Fruit fly (Drosophila melanogaster): Measurements from ENCODE around the gene LManIII.

Gene LManIII

DNA sequence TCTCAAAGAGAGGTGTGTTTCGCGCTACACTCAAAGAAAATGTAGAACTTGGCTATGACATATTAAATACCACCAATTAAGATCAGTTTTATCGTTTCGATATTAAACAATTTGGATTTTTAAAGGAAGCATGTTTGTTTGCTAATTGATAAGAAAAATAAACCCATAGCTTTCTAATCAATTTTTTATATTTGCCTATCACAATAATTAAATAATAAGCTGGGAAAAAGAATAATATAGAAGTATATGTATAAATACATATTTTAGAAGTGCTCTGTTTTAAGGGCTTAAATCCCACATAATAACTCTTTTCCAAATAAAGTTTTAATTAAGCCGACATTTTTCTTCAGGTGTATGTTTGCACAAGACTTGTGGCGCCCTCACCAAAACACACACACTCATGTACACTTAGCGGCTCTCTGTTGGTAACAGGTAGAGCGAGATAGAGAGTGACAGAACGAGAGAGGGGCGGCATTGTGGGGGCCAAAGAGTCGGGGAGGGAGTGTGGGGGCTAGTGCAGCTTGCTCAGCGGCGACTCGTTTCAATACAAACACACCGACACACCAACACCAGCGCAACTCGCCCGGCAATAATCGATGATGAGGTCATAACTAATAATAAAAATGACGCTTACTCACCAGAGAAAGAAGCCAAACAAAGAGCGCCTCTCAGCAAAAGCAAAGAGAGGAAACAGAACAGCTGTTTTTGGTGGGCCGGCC is 50.7 kb downstream of the LManIII start (continued):
- peak; percentile 68 for TF ChIP-seq CG4730 (GFP tag; IDR thresholded peaks at IDR 0.05)
- no peak for TF ChIP-seq pita (GFP tag; optimal IDR thresholded peaks at IDR 0.05)
- peak; percentile 85 for TF ChIP-seq fd96Cb (tag; optimal IDR thresholded peaks at IDR 0.05)
- peak; percentile 76 for TF ChIP-seq CG2116 (GFP tag; optimal IDR thresholded peaks at IDR 0.05)
- TF ChIP-seq CG9727 (GFP tag; optimal IDR thresholded peaks at IDR 0.05), result peak; percentile 96
- TF ChIP-seq tgo (GFP tag; IDR thresholded peaks at IDR 0.05), result peak; percentile 86
- TF ChIP-seq bab2 (GFP tag; optimal IDR thresholded peaks at IDR 0.05), result peak; percentile 36
- TF ChIP-seq CG14441 (GFP tag; IDR thresholded peaks at IDR 0.05), result peak; percentile 65
- peak; percentile 21; the same call in 1 of the 2 replicates for TF ChIP-seq CG10321 (GFP tag; IDR thresholded peaks at IDR 0.05)
- peak; percentile 58 for TF ChIP-seq CG16779 (GFP tag; IDR thresholded peaks at IDR 0.05)
- peak; percentile 95 for TF ChIP-seq CG15269 (tag; optimal IDR thresholded peaks at IDR 0.05)
- no peak for TF ChIP-seq da (GFP tag; optimal IDR thresholded peaks at IDR 0.05)
- TF ChIP-seq Dfd (GFP tag; optimal IDR thresholded peaks at IDR 0.05), result peak in 1 of 2 experiments; percentile 83
- peak; percentile 45 for TF ChIP-seq CG3995 (GFP tag; optimal IDR thresholded peaks at IDR 0.05)
- TF ChIP-seq CG34422 (GFP tag; IDR thresholded peaks at IDR 0.05), result peak; percentile 70; the same call in 1 of the 3 replicates
- peak; percentile 66 for TF ChIP-seq vfl (GFP tag; optimal IDR thresholded peaks at IDR 0.05)
- TF ChIP-seq CG9215 (GFP tag; IDR thresholded peaks at IDR 0.05), result peak; percentile 73
- TF ChIP-seq bbx (GFP tag; IDR thresholded peaks at IDR 0.05; ENCODE audit: partially characterized antibody), result peak; percentile 42; the same call in 1 of the 2 replicates
- TF ChIP-seq nerfin-1 (tag; optimal IDR thresholded peaks at IDR 0.05), result peak; percentile 82
- peak; percentile 89 for TF ChIP-seq sug (tag; optimal IDR thresholded peaks at IDR 0.05)
- peak; percentile 45 for TF ChIP-seq CG31388 (GFP tag; optimal IDR thresholded peaks at IDR 0.05)
- TF ChIP-seq CrebB (tag; optimal IDR thresholded peaks at IDR 0.05), result peak; percentile 66
- peak; percentile 86 for TF ChIP-seq CG13123 (GFP tag; optimal IDR thresholded peaks at IDR 0.05)
- no peak for TF ChIP-seq hkb (optimal IDR thresholded peaks at IDR 0.05)
- peak; percentile 89 for TF ChIP-seq hkb (GFP tag; IDR thresholded peaks at IDR 0.05)
- peak; percentile 41; the same call in 1 of the 2 replicates for TF ChIP-seq sna (GFP tag; IDR thresholded peaks at IDR 0.05; ENCODE audit: partially characterized antibody)
- peak; percentile 93 for TF ChIP-seq lab (GFP tag; optimal IDR thresholded peaks at IDR 0.05)
- no peak for TF ChIP-seq pzg (GFP tag; optimal IDR thresholded peaks at IDR 0.05)
- TF ChIP-seq B-H1 (GFP tag; IDR thresholded peaks at IDR 0.05), result peak; percentile 50
- TF ChIP-seq Atf6 (GFP tag; IDR thresholded peaks at IDR 0.05), result peak; percentile 91
- no peak for TF ChIP-seq knrl (GFP tag; IDR thresholded peaks at IDR 0.05; ENCODE audit: partially characterized antibody)
- peak; percentile 49 for TF ChIP-seq mirr (GFP tag; optimal IDR thresholded peaks at IDR 0.05)
- TF ChIP-seq vvl (GFP tag; IDR thresholded peaks at IDR 0.05), result peak; percentile 86
- peak; percentile 90 for TF ChIP-seq cwo (GFP tag; optimal IDR thresholded peaks at IDR 0.05)
- TF ChIP-seq CG6854 (GFP tag; optimal IDR thresholded peaks at IDR 0.05), result peak; percentile 88
- TF ChIP-seq gt (GFP tag; IDR thresholded peaks at IDR 0.05), result no peak
- TF ChIP-seq jumu (GFP tag; optimal IDR thresholded peaks at IDR 0.05), result peak; percentile 40
- no peak for TF ChIP-seq fd102C (GFP tag; optimal IDR thresholded peaks at IDR 0.05)
- peak; percentile 30 for TF ChIP-seq tup (GFP tag; optimal IDR thresholded peaks at IDR 0.05)
- peak; percentile 87 for TF ChIP-seq CG12155 (GFP tag; optimal IDR thresholded peaks at IDR 0.05)
- TF ChIP-seq NC2α (GFP tag; optimal IDR thresholded peaks at IDR 0.05), result peak; percentile 38
- peak; percentile 70 for TF ChIP-seq disco-r (GFP tag; optimal IDR thresholded peaks at IDR 0.05)
- TF ChIP-seq gro (GFP tag; optimal IDR thresholded peaks at IDR 0.05), result peak; percentile 30
- peak; percentile 41; the same call in 1 of the 3 replicates for TF ChIP-seq CG2889 (GFP tag; IDR thresholded peaks at IDR 0.05)
- peak; percentile 67 for TF ChIP-seq rib (GFP tag; IDR thresholded peaks at IDR 0.05)
- TF ChIP-seq sisA (GFP tag; IDR thresholded peaks at IDR 0.05), result peak; percentile 70
- peak; percentile 58 to 88 for TF ChIP-seq dpn (GFP tag; optimal IDR thresholded peaks at IDR 0.05)
- peak; percentile 87 for TF ChIP-seq CG6765 (GFP tag; optimal IDR thresholded peaks at IDR 0.05)
- TF ChIP-seq en (GFP tag; optimal IDR thresholded peaks at IDR 0.05), result peak; percentile 21
- TF ChIP-seq jigr1 (GFP tag; IDR thresholded peaks at IDR 0.05), result no peak

Measured in whole organism, embryonic.